Worm (Caenorhabditis elegans) whole organism, L4 larva: ENCODE data around the gene srg-6.

Experiments used
- F37D6.2 ChIP-seq: sonication (generic microtip); optimal IDR thresholded peaks from 2 replicates; lab custom pipeline; 2016; ENCODE audit warnings: mild to moderate bottlenecking, missing genetic modification characterization, missing compliant biosample characterization
- F49E8.2 ChIP-seq: sonication (generic microtip); optimal IDR thresholded peaks from 2 replicates; lab custom pipeline; 2016; ENCODE audit warnings: missing compliant biosample characterization, mild to moderate bottlenecking, missing genetic modification characterization, borderline replicate concordance
- T20F7.1 ChIP-seq: fragments of 200-800 bp; sonication (Bioruptor generic); optimal IDR thresholded peaks from 2 replicates; lab custom pipeline; 2018; ENCODE audit warnings: mild to moderate bottlenecking, missing genetic modification characterization, missing compliant biosample characterization
- Y105C5A.15 ChIP-seq: fragments of 200-800 bp; sonication (Bioruptor generic); IDR thresholded peaks from 2 replicates; pipeline ENCODE4 v1.3.6; 2022; ENCODE audit warnings: missing genetic modification characterization, missing compliant biosample characterization
- Y48G9A.11 ChIP-seq: fragments of 200-800 bp; sonication (Bioruptor generic); IDR thresholded peaks from 2 replicates; pipeline ENCODE4 v1.3.6; 2022; ENCODE audit warnings: missing genetic modification reagents, missing genetic modification characterization, missing compliant biosample characterization
- Y5F2A.4 ChIP-seq: fragments of 200-800 bp; sonication (Bioruptor generic); optimal IDR thresholded peaks from 2 replicates; lab custom pipeline; 2018; ENCODE audit warnings: mild to moderate bottlenecking, missing genetic modification characterization, missing compliant biosample characterization
- aha-1 ChIP-seq: fragments of 150-350 bp; peaks from one replicate; lab custom pipeline; 2014; ENCODE audit warnings: missing biosample characterization, missing genetic modification characterization
- aly-2 ChIP-seq: sonication (generic microtip); optimal IDR thresholded peaks from 2 replicates; lab custom pipeline; 2018; ENCODE audit warnings: missing biosample characterization, missing genetic modification characterization
- attf-4 ChIP-seq: sonication (generic microtip); optimal IDR thresholded peaks from 3 replicates; lab custom pipeline; 2017; ENCODE audit warnings: missing biosample characterization, missing genetic modification characterization
- ceh-28 ChIP-seq: fragments of 150-350 bp; optimal IDR thresholded peaks from 2 replicates; lab custom pipeline; 2014; ENCODE audit warnings: missing biosample characterization, missing genetic modification reagents, missing genetic modification characterization
- ces-1 ChIP-seq: fragments of 150-350 bp; sonication (generic microtip); optimal IDR thresholded peaks from 4 replicates; lab custom pipeline; 2014; ENCODE audit warnings: missing biosample characterization, missing genetic modification reagents, missing genetic modification characterization
- ctbp-1 ChIP-seq: fragments of 200-800 bp; sonication (Bioruptor generic); IDR thresholded peaks from 2 replicates; pipeline ENCODE4 v1.3.6; 2022; ENCODE audit warnings: missing genetic modification reagents, missing genetic modification characterization, missing compliant biosample characterization
- fkh-10 ChIP-seq: fragments of 150-350 bp; optimal IDR thresholded peaks from 2 replicates; lab custom pipeline; 2014; ENCODE audit warnings: missing biosample characterization, missing genetic modification reagents, missing genetic modification characterization
- fos-1 ChIP-seq: fragments of 150-350 bp; optimal IDR thresholded peaks from 2 replicates; lab custom pipeline; 2014; ENCODE audit warnings: missing biosample characterization, missing genetic modification characterization
- hif-1 ChIP-seq, 2 experiments: sonication (generic microtip); optimal IDR thresholded peaks; 2 replicates each; lab custom pipeline; 2016 to 2017; ENCODE audit warnings: missing compliant biosample characterization in 2 of 2, missing genetic modification characterization in 2 of 2, missing genetic modification reagents in 2 of 2, missing genotype in 2 of 2, mild to moderate bottlenecking in 1 of 2
- hlh-11 ChIP-seq: fragments of 200-800 bp; sonication (Bioruptor generic); optimal IDR thresholded peaks from 2 replicates; lab custom pipeline; 2018; ENCODE audit warnings: mild to moderate bottlenecking, missing genetic modification characterization, missing compliant biosample characterization
- jun-1 ChIP-seq: fragments of 150-350 bp; optimal IDR thresholded peaks from 2 replicates; lab custom pipeline; 2014; ENCODE audit warnings: missing biosample characterization, missing genetic modification reagents, missing genetic modification characterization
- lim-7 ChIP-seq: fragments of 200-800 bp; sonication (Bioruptor generic); IDR thresholded peaks from 2 replicates; pipeline ENCODE4 v1.3.6; 2022; ENCODE audit warnings: missing genetic modification characterization, missing compliant biosample characterization
- lin-1 ChIP-seq: fragments of 200-800 bp; sonication (Bioruptor generic); IDR thresholded peaks from 2 replicates; pipeline ENCODE4 v1.3.6; 2022; ENCODE audit warnings: missing genetic modification reagents, missing genetic modification characterization, missing compliant biosample characterization
- madf-5 ChIP-seq, 2 experiments: fragments of 200-800 bp; sonication (Bioruptor generic); IDR thresholded peaks; 2 replicates each; pipeline ENCODE4 v1.3.6; 2022; ENCODE audit warnings: missing compliant biosample characterization in 2 of 2, missing genetic modification characterization in 2 of 2
- mdl-1 ChIP-seq, 2 experiments: fragments of 150-350 bp in 1 of 2; sonication (generic microtip) in 1 of 2; optimal IDR thresholded peaks; 2 replicates each; lab custom pipeline; 2014 to 2017; ENCODE audit warnings: missing biosample characterization in 2 of 2, missing genetic modification characterization in 2 of 2
- mes-2 ChIP-seq: sonication (generic microtip); optimal IDR thresholded peaks from 2 replicates; lab custom pipeline; 2016; ENCODE audit warnings: missing genotype, mild to moderate bottlenecking, missing genetic modification characterization, missing compliant biosample characterization; ENCODE audit not compliant: poor library complexity, severe bottlenecking
- mxl-3 ChIP-seq: fragments of 200-800 bp; sonication (Bioruptor generic); optimal IDR thresholded peaks from 2 replicates; lab custom pipeline; 2018; ENCODE audit warnings: mild to moderate bottlenecking, missing genetic modification characterization, missing compliant biosample characterization
- nhr-237 ChIP-seq: sonication (generic microtip); optimal IDR thresholded peaks from 2 replicates; lab custom pipeline; 2017; ENCODE audit warnings: missing biosample characterization, missing genetic modification characterization
- nhr-28 ChIP-seq: fragments of 150-350 bp; optimal IDR thresholded peaks from 2 replicates; lab custom pipeline; 2014; ENCODE audit warnings: missing biosample characterization, missing genetic modification characterization
- nhr-41 ChIP-seq: fragments of 200-800 bp; sonication (Bioruptor generic); IDR thresholded peaks from 2 replicates; pipeline ENCODE4 v1.3.6; 2022; ENCODE audit warnings: missing genetic modification reagents, missing genetic modification characterization, missing compliant biosample characterization
- saeg-2 ChIP-seq: fragments of 200-800 bp; sonication (Bioruptor generic); IDR thresholded peaks from 2 replicates; pipeline ENCODE4 v1.3.6; 2022; ENCODE audit warnings: missing genetic modification reagents, missing genetic modification characterization, missing compliant biosample characterization
- sdz-12 ChIP-seq: fragments of 200-800 bp; sonication (Bioruptor generic); optimal IDR thresholded peaks from 2 replicates; lab custom pipeline; 2018; ENCODE audit warnings: mild to moderate bottlenecking, missing genetic modification characterization, missing compliant biosample characterization
- set-16 ChIP-seq: fragments of 200-800 bp; sonication (Bioruptor generic); IDR thresholded peaks from 2 replicates; pipeline ENCODE4 v1.3.6; 2022; ENCODE audit warnings: missing genetic modification reagents, missing genetic modification characterization, missing compliant biosample characterization
- spr-1 ChIP-seq: sonication (generic microtip); optimal IDR thresholded peaks from 2 replicates; lab custom pipeline; 2016; ENCODE audit warnings: mild to moderate bottlenecking, missing genetic modification characterization, missing compliant biosample characterization
- spr-3 ChIP-seq: fragments of 200-800 bp; sonication (Bioruptor generic); optimal IDR thresholded peaks from 2 replicates; lab custom pipeline; 2018; ENCODE audit warnings: mild to moderate bottlenecking, missing genetic modification characterization, missing compliant biosample characterization
- tag-97 ChIP-seq: fragments of 200-800 bp; sonication (Bioruptor generic); IDR thresholded peaks from 2 replicates; pipeline ENCODE4 v1.3.6; 2022; ENCODE audit warnings: missing genetic modification characterization, missing compliant biosample characterization
- unc-39 ChIP-seq: sonication (generic microtip); optimal IDR thresholded peaks from 2 replicates; lab custom pipeline; 2017; ENCODE audit warnings: missing biosample characterization, missing genetic modification characterization
- unc-62 ChIP-seq, 3 experiments: fragments of 150-350 bp in 1 of 3; sonication (generic microtip); optimal IDR thresholded peaks in 2 of 3; peaks in 1 of 3; 1 replicate in 1 of 3; 2 replicates in 2 of 3; lab custom pipeline; 2014 to 2017; ENCODE audit warnings: missing biosample characterization in 3 of 3, missing genetic modification characterization in 3 of 3, missing genetic modification reagents in 3 of 3, missing genotype in 1 of 3
- zfp-2 ChIP-seq: sonication (generic microtip); optimal IDR thresholded peaks from 2 replicates; lab custom pipeline; 2016; ENCODE audit warnings: mild to moderate bottlenecking, missing genetic modification characterization, missing compliant biosample characterization
- zip-11 ChIP-seq: fragments of 200-800 bp; sonication (Bioruptor generic); IDR thresholded peaks from 2 replicates; pipeline ENCODE4 v1.3.6; 2022; ENCODE audit warnings: missing genetic modification characterization, missing compliant biosample characterization
- zip-2 ChIP-seq: fragments of 150-350 bp; optimal IDR thresholded peaks from 2 replicates; lab custom pipeline; 2014; ENCODE audit warnings: missing biosample characterization, missing genetic modification characterization
- ztf-7 ChIP-seq: fragments of 150-350 bp; optimal IDR thresholded peaks from 2 replicates; lab custom pipeline; 2014; ENCODE audit warnings: missing biosample characterization, missing genetic modification characterization

Gene srg-6

DNA sequence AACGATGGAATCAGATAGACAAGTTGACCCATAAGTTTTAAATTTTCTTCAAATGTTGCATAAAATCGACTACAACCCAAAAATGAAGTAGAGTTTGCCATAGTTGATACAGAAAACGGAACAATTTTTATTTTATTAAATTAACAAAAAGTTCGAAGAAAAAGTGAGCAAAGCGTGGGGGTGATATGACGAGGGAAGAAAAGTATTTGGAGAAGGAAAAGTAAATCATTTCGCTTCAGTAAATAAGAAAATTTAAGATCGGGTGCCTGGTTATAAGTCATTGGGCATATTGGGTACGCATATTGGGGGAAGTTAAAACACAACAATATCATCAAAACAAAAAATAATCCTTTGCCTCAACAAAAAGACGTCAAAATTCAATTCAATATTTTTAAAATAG lies at the start of gene srg-6:
Gene srg-6, minus strand, starts transcription at position 101 of the 400 bp plus-strand sequence.
- TF ChIP-seq T20F7.1 (no peak), sdz-12 (no peak), lin-1 (GFP tag; lab: Robert Waterston, UW) (no peak), Y105C5A.15 (GFP tag; lab: Robert Waterston, UW) (no peak), zip-2 (tag; lab: Kevin White, UChicago) (no peak), saeg-2 (no peak), zfp-2 (tag; lab: Kevin White, UChicago) (no peak)

DNA sequence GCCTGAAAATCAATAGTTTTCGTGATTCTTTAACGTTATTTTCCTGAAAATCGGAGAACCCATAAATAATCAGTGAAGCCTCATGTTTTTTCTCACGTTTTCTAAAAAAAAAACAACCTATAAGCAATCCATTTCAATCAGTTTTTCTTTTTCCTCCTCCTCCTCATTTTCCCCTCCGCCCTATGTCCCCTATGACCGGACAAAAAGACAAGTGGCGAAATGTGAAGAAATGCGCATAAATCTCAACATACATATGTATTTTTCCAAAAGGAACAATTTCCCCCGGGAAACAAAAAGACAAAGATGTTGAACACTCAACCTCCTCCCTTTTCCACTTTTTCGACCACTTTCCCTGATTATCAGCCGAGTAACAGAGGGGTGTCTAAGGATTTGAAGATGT lies 49.7 kb upstream of the srg-6 start:
- peak in 1 of 2 experiments; percentile 98 for TF ChIP-seq unc-62 (GFP tag; optimal IDR thresholded peaks at IDR 0.05 in 1 of 2; lab: Kevin White, UChicago)
- no peak for TF ChIP-seq unc-62 (tag; optimal IDR thresholded peaks at IDR 0.05; lab: Kevin White, UChicago)
- TF ChIP-seq nhr-41 = no peak

DNA sequence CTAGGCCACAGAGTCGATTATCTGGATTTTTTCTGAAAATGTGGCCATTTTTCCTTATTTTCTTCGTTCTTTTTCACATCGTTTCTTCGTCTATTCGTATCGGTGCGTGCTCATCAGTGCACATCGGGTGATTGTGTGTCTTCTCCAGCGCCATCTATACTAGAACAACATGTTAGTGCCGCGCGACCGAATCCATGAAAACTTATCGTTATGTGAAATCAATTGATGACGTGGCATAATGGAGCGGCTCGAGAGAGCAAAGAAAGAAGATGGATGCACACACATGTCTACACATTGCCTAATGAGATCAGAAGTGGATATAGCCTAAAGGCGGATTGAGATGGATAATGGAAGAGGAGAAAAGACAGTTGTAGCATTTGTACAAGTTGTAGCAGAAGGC lies 46.4 kb upstream of the srg-6 start:
- TF ChIP-seq F37D6.2 = no peak
- peak in 1 of 2 experiments; percentile 74 for TF ChIP-seq unc-62 (GFP tag; optimal IDR thresholded peaks at IDR 0.05 in 1 of 2; lab: Kevin White, UChicago)
- no peak for TF ChIP-seq unc-62 (tag; optimal IDR thresholded peaks at IDR 0.05; lab: Kevin White, UChicago)
- no peak for TF ChIP-seq mdl-1 (tag; optimal IDR thresholded peaks at IDR 0.05; lab: Kevin White, UChicago)
- no peak for TF ChIP-seq hif-1 (tag; optimal IDR thresholded peaks at IDR 0.05; lab: Kevin White, UChicago)
- TF ChIP-seq nhr-237 (tag; lab: Kevin White, UChicago) = no peak
- TF ChIP-seq aha-1 = peak; percentile 56
- no peak for TF ChIP-seq ces-1
- no peak for TF ChIP-seq fos-1 (tag; lab: Kevin White, UChicago)
- no peak for TF ChIP-seq ctbp-1 (GFP tag; lab: Robert Waterston, UW)
- TF ChIP-seq, all 104 proteins: peak for 2

DNA sequence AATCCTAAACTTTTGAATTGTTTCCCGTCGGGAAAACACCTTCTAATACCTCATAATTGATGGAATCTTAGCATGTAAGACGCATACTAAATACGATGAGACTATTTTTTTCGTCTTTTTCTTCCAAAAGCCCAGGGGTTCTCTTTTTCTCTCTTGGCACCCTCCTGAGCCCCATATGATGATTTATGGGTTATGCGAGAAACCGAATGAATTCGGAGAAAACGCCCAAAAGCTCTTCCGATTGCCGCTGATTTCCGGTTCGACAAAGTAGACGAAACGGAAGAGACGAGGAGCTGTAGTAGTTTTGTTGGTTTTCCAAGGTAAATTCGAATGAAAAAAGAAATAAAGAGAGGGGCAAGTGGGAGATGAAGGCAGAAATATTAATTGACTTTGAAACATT lies 45.6 kb upstream of the srg-6 start:
- TF ChIP-seq attf-4 (no peak), ceh-28 (tag; lab: Kevin White, UChicago) (no peak)

DNA sequence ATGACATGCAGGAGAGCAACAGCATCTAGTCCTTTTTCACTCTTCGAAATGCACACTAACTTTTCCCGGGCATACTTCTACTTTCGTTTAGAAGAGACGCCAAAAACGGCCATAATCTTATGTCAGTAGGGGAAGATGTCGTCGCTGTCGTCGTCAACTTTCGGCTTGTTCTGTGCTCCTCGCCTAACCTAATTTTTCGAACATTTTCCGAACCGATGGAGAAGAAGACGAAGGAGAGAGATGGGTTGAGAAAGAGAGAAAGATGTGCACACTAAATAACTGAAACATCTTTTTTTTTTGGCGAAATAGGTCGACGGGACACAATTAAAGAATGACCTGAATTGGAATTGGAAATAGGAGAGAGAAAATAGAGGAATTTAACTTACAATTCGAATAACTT lies 44.5 kb upstream of the srg-6 start:
- peak; percentile 61 for TF ChIP-seq ces-1
- peak; percentile 39 for TF ChIP-seq fkh-10 (GFP tag; lab: Kevin White, UChicago)
- no peak for TF ChIP-seq madf-5 (GFP tag; IDR thresholded peaks at IDR 0.05; lab: Robert Waterston, UW)

DNA sequence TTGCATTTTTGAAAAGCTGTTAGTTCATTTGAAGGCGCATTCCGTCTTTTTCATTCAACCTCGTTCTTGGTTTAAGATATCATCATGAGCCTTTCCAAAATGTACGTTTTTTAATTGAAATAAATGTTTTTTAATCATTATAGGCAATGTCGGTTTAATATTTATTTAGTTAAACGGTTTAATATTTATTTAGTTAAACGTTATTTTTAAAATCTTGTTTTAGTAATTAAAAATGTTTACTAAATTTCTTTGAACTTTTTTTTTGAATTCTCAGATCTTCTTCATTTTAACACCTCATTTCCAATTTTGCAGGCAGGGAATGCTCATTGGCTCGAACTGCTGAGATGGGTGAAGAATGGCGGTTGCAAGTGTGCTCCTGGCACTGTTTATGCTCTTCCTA lies 43.3 kb upstream of the srg-6 start, which contains the start of gene gar-2:
Gene gar-2, plus strand, starts transcription at position 301 of the 400 bp plus-strand sequence.
- TF ChIP-seq mxl-3 (GFP tag; lab: Kevin White, UChicago) = no peak
- no peak for TF ChIP-seq spr-1 (tag; lab: Kevin White, UChicago)
- no peak for TF ChIP-seq lim-7
- TF ChIP-seq Y5F2A.4 (GFP tag; lab: Kevin White, UChicago) = no peak
- no peak for TF ChIP-seq unc-39 (tag; lab: Kevin White, UChicago)
- no peak for TF ChIP-seq zip-11 (GFP tag; lab: Robert Waterston, UW)
- no peak for TF ChIP-seq jun-1
- no peak for TF ChIP-seq tag-97 (GFP tag; lab: Robert Waterston, UW)
- TF ChIP-seq fos-1 (tag; lab: Kevin White, UChicago) = no peak
- TF ChIP-seq set-16 = no peak
- TF ChIP-seq Y48G9A.11 (GFP tag; lab: Robert Waterston, UW) = no peak
- TF ChIP-seq nhr-237 (tag; lab: Kevin White, UChicago) = no peak
- no peak for TF ChIP-seq spr-3 (GFP tag; lab: Kevin White, UChicago)
- no peak for TF ChIP-seq nhr-28
- TF ChIP-seq aly-2 = no peak
- no peak for TF ChIP-seq F49E8.2 (tag; lab: Kevin White, UChicago)
- no peak for TF ChIP-seq attf-4
- TF ChIP-seq hlh-11 (tag; lab: Kevin White, UChicago) = no peak
- no peak for TF ChIP-seq mes-2 (tag; lab: Kevin White, UChicago)
- TF ChIP-seq ztf-7 (tag; lab: Kevin White, UChicago) = no peak
